Worm (Caenorhabditis elegans) whole organism, L1 larva: ENCODE data around the gene mmad-1.

ENCODE experiments used
- Y116A8C.19 ChIP-seq: sonication (generic microtip); optimal IDR thresholded peaks from 2 replicates; lab custom pipeline; 2016; ENCODE audit warnings: missing compliant biosample characterization, missing genetic modification characterization, borderline replicate concordance
- aha-1 ChIP-seq: fragments of 150-350 bp; optimal IDR thresholded peaks from 2 replicates; lab custom pipeline; 2014; ENCODE audit warnings: missing biosample characterization, missing genetic modification characterization
- alr-1 ChIP-seq: fragments of 200-800 bp; sonication (Bioruptor generic); optimal IDR thresholded peaks from 2 replicates; lab custom pipeline; 2018; ENCODE audit warnings: borderline replicate concordance, mild to moderate bottlenecking, missing genetic modification characterization, missing compliant biosample characterization
- blmp-1 ChIP-seq: fragments of 150-350 bp; optimal IDR thresholded peaks from 2 replicates; lab custom pipeline; 2014; ENCODE audit warnings: missing biosample characterization, missing genetic modification characterization
- ceh-63 ChIP-seq: fragments of 200-800 bp; sonication (Bioruptor generic); optimal IDR thresholded peaks from 2 replicates; lab custom pipeline; 2018; ENCODE audit warnings: mild to moderate bottlenecking, missing genetic modification characterization, missing compliant biosample characterization
- ceh-82 ChIP-seq, 3 experiments: fragments of 150-350 bp in 1 of 3; sonication (generic microtip) in 2 of 3; optimal IDR thresholded peaks; 2 replicates each; lab custom pipeline; 2014 to 2017; ENCODE audit warnings: missing biosample characterization in 3 of 3, missing genetic modification characterization in 3 of 3
- ces-1 ChIP-seq: fragments of 150-350 bp; optimal IDR thresholded peaks from 2 replicates; lab custom pipeline; 2014; ENCODE audit warnings: missing biosample characterization, missing genetic modification reagents, missing genetic modification characterization
- dpl-1 ChIP-seq, 3 experiments: fragments of 150-350 bp in 2 of 3; sonication (generic microtip) in 1 of 3; optimal IDR thresholded peaks; 2 replicates each; lab custom pipeline; 2014 to 2017; ENCODE audit warnings: missing biosample characterization in 3 of 3, missing genetic modification characterization in 3 of 3, missing genetic modification reagents in 3 of 3
- efl-1 ChIP-seq, 4 experiments: fragments of 150-350 bp; optimal IDR thresholded peaks in 3 of 4; peaks in 1 of 4; 1 replicate in 1 of 4; 2 replicates in 3 of 4; lab custom pipeline; 2014; ENCODE audit warnings: missing biosample characterization in 2 of 4, missing genetic modification characterization in 2 of 4, missing genetic modification reagents in 2 of 4
- egl-27 ChIP-seq, 2 experiments: fragments of 150-350 bp in 1 of 2; sonication (generic microtip); optimal IDR thresholded peaks; 3 replicates each; lab custom pipeline; 2017 to 2018; ENCODE audit warnings: missing biosample characterization in 2 of 2, missing genetic modification characterization in 2 of 2, missing genetic modification reagents in 2 of 2
- elt-3 ChIP-seq, 6 experiments: fragments of 150-350 bp in 1 of 6; sonication (generic microtip); optimal IDR thresholded peaks; 2 replicates each; lab custom pipeline; 2017 to 2018; ENCODE audit warnings: missing biosample characterization in 6 of 6, missing genetic modification characterization in 6 of 6, inconsistent platforms in 1 of 6
- grh-1 ChIP-seq: fragments of 200-800 bp; sonication (Bioruptor generic); IDR thresholded peaks from 2 replicates; pipeline ENCODE4 v1.3.6; 2022; ENCODE audit warnings: missing genetic modification reagents, missing genetic modification characterization, missing compliant biosample characterization
- hlh-17 ChIP-seq: fragments of 200-800 bp; sonication (Bioruptor generic); optimal IDR thresholded peaks from 2 replicates; lab custom pipeline; 2018; ENCODE audit warnings: missing genetic modification characterization, mild to moderate bottlenecking, missing compliant biosample characterization, moderate library complexity, borderline replicate concordance
- hpl-2 ChIP-seq: fragments of 150-350 bp; optimal IDR thresholded peaks from 2 replicates; lab custom pipeline; 2014; ENCODE audit warnings: missing biosample characterization, missing genetic modification reagents, missing genetic modification characterization
- jun-1 ChIP-seq: fragments of 150-350 bp; optimal IDR thresholded peaks from 2 replicates; lab custom pipeline; 2014; ENCODE audit warnings: missing biosample characterization, missing genetic modification reagents, missing genetic modification characterization
- lin-14 ChIP-seq: fragments of 200-800 bp; sonication (Bioruptor generic); optimal IDR thresholded peaks from 2 replicates; lab custom pipeline; 2018; ENCODE audit warnings: mild to moderate bottlenecking, missing genetic modification characterization, moderate library complexity, missing compliant biosample characterization
- lin-15B ChIP-seq: fragments of 150-350 bp; sonication (generic microtip); optimal IDR thresholded peaks from 3 replicates; lab custom pipeline; 2014; ENCODE audit warnings: missing biosample characterization, missing genetic modification characterization
- lin-39 ChIP-seq: fragments of 150-350 bp; optimal IDR thresholded peaks from 2 replicates; lab custom pipeline; 2014; ENCODE audit warnings: missing biosample characterization, missing genetic modification reagents, missing genetic modification characterization
- lsy-2 ChIP-seq, 2 experiments: fragments of 150-350 bp; optimal IDR thresholded peaks; 2 replicates each; lab custom pipeline; 2014; ENCODE audit warnings: missing biosample characterization in 2 of 2, missing genetic modification characterization in 2 of 2
- mep-1 ChIP-seq: fragments of 150-350 bp; optimal IDR thresholded peaks from 2 replicates; lab custom pipeline; 2014; ENCODE audit warnings: missing biosample characterization, missing genetic modification characterization
- nhr-11 ChIP-seq: fragments of 150-350 bp; optimal IDR thresholded peaks from 2 replicates; lab custom pipeline; 2014; ENCODE audit warnings: missing biosample characterization, missing genetic modification characterization
- nhr-12 ChIP-seq: sonication (generic microtip); optimal IDR thresholded peaks from 2 replicates; lab custom pipeline; 2017; ENCODE audit warnings: missing biosample characterization, missing genetic modification characterization
- nhr-19 ChIP-seq: fragments of 200-800 bp; sonication (Bioruptor generic); conservative IDR thresholded peaks from 2 replicates; pipeline ENCODE4 v1.3.6; 2022; ENCODE audit warnings: missing genetic modification characterization, missing compliant biosample characterization
- nhr-20 ChIP-seq: sonication (generic microtip); optimal IDR thresholded peaks from 2 replicates; lab custom pipeline; 2016; ENCODE audit warnings: mild to moderate bottlenecking, missing genetic modification characterization, missing compliant biosample characterization
- nhr-237 ChIP-seq: fragments of 150-350 bp; optimal IDR thresholded peaks from 2 replicates; lab custom pipeline; 2014; ENCODE audit warnings: missing biosample characterization, missing genetic modification characterization
- nhr-47 ChIP-seq: sonication (generic microtip); optimal IDR thresholded peaks from 2 replicates; lab custom pipeline; 2016; ENCODE audit warnings: mild to moderate bottlenecking, missing genetic modification characterization, moderate library complexity, missing compliant biosample characterization
- nhr-71 ChIP-seq: sonication (generic microtip); optimal IDR thresholded peaks from 2 replicates; lab custom pipeline; 2016; ENCODE audit warnings: mild to moderate bottlenecking, missing genetic modification characterization, moderate library complexity, missing compliant biosample characterization
- nhr-76 ChIP-seq: sonication (generic microtip); optimal IDR thresholded peaks from 2 replicates; lab custom pipeline; 2017; ENCODE audit warnings: missing biosample characterization, missing genetic modification characterization
- nhr-77 ChIP-seq: fragments of 150-350 bp; optimal IDR thresholded peaks from 2 replicates; lab custom pipeline; 2014; ENCODE audit warnings: missing biosample characterization, missing genetic modification characterization
- nhr-85 ChIP-seq: sonication (generic microtip); peaks from one replicate; lab custom pipeline; 2016; ENCODE audit warnings: missing genetic modification characterization, inconsistent platforms, missing compliant biosample characterization
- pqm-1 ChIP-seq: sonication (generic microtip); optimal IDR thresholded peaks from 3 replicates; lab custom pipeline; 2017; ENCODE audit warnings: missing biosample characterization, missing genetic modification characterization
- skn-1 ChIP-seq: fragments of 150-350 bp; optimal IDR thresholded peaks from 2 replicates; lab custom pipeline; 2014; ENCODE audit warnings: missing biosample characterization, missing genetic modification characterization
- sptf-1 ChIP-seq: fragments of 150-350 bp; optimal IDR thresholded peaks from 2 replicates; lab custom pipeline; 2014; ENCODE audit warnings: missing biosample characterization, missing genetic modification characterization
- sup-37 ChIP-seq: fragments of 200-800 bp; sonication (Bioruptor generic); optimal IDR thresholded peaks from 2 replicates; lab custom pipeline; 2018; ENCODE audit warnings: mild to moderate bottlenecking, missing genetic modification characterization, missing compliant biosample characterization
- swsn-7 ChIP-seq: sonication (generic microtip); optimal IDR thresholded peaks from 2 replicates; lab custom pipeline; 2016; ENCODE audit warnings: missing genetic modification characterization, missing compliant biosample characterization
- unc-30 ChIP-seq: sonication (generic microtip); optimal IDR thresholded peaks from 2 replicates; lab custom pipeline; 2017; ENCODE audit warnings: missing biosample characterization, missing genetic modification characterization
- unc-98 ChIP-seq: fragments of 200-800 bp; sonication (Bioruptor generic); IDR thresholded peaks from 2 replicates; pipeline ENCODE4 v1.3.6; 2022; ENCODE audit warnings: missing genetic modification characterization, missing compliant biosample characterization
- zag-1 ChIP-seq: fragments of 150-350 bp; optimal IDR thresholded peaks from 2 replicates; lab custom pipeline; 2014; ENCODE audit warnings: missing biosample characterization, missing genetic modification characterization
- ztf-11 ChIP-seq, 2 experiments: sonication (generic microtip); optimal IDR thresholded peaks; 2 replicates each; lab custom pipeline; 2016 to 2017; ENCODE audit warnings: missing genetic modification characterization in 2 of 2, missing biosample characterization in 1 of 2, missing compliant biosample characterization in 1 of 2

Gene mmad-1

ce11 chrIII:13580538-13580937, 31.7 kb upstream of the mmad-1 start, which contains the start of gene T05D4.5:
Gene T05D4.5 (plus strand): TSS chrIII:13580838.
- TF ChIP-seq skn-1 (tag; lab: Kevin White, UChicago) (no peak), pqm-1 (tag; lab: Kevin White, UChicago) (no peak)

- TF ChIP-seq grh-1 (GFP tag; lab: Robert Waterston, UW) (0 out of 2 replicates have a peak, but pooled peaks have one; percentile 14), hpl-2 (GFP tag; lab: Kevin White, UChicago) (no peak)
Measured at ce11 chrIII:13580076-13580475, 31.3 kb upstream of the mmad-1 start.

- TF ChIP-seq nhr-85 (tag; lab: Kevin White, UChicago) (peak; percentile 37), elt-3 (tag; optimal IDR thresholded peaks at IDR 0.05; lab: Kevin White, UChicago) (peak in 1 of 6 experiments; percentile 55), nhr-11 (tag; lab: Kevin White, UChicago) (no peak), blmp-1 (tag; lab: Kevin White, UChicago) (peak; percentile 70)
Measured at ce11 chrIII:13575610-13576232, 26.9 kb upstream of the mmad-1 start, which contains the start of gene osm-7. Gene osm-7 (plus strand): TSS chrIII:13576182.

- TF ChIP-seq egl-27 (tag; optimal IDR thresholded peaks at IDR 0.05; lab: Kevin White, UChicago) (no peak), unc-30 (tag; lab: Kevin White, UChicago) (no peak), hpl-2 (GFP tag; lab: Kevin White, UChicago) (no peak), unc-98 (GFP tag; lab: Robert Waterston, UW) (no peak), jun-1 (tag; lab: Kevin White, UChicago) (no peak), dpl-1 (GFP tag; optimal IDR thresholded peaks at IDR 0.05; lab: Kevin White, UChicago) (no peak), nhr-20 (tag; lab: Kevin White, UChicago) (no peak), zag-1 (tag; lab: Kevin White, UChicago) (no peak)
Measured at ce11 chrIII:13570347-13570746, 21.5 kb upstream of the mmad-1 start, which contains the start of gene exc-12. Gene exc-12 (minus strand): TSS chrIII:13570447.

ce11 chrIII:13565972-13566371, 17.2 kb upstream of the mmad-1 start:
- TF ChIP-seq lin-14 (GFP tag; lab: Kevin White, UChicago) (peak; percentile 45), ces-1 (no peak), nhr-71 (tag; lab: Kevin White, UChicago) (peak; percentile 16), Y116A8C.19 (tag; lab: Kevin White, UChicago) (no peak), mep-1 (tag; lab: Kevin White, UChicago) (no peak), hlh-17 (GFP tag; lab: Kevin White, UChicago) (no peak), nhr-77 (tag; lab: Kevin White, UChicago) (no peak), alr-1 (no peak), efl-1 (optimal IDR thresholded peaks at IDR 0.05; lab: Kevin White, UChicago) (peak in 1 of 2 experiments; percentile 3), efl-1 (GFP tag; optimal IDR thresholded peaks at IDR 0.05 in 1 of 2; lab: Kevin White, UChicago) (no peak), blmp-1 (tag; lab: Kevin White, UChicago) (no peak), nhr-12 (tag; lab: Kevin White, UChicago) (no peak), lin-39 (tag; lab: Kevin White, UChicago) (no peak), dpl-1 (GFP tag; optimal IDR thresholded peaks at IDR 0.05; lab: Kevin White, UChicago) (no peak), sptf-1 (tag; lab: Kevin White, UChicago) (no peak), nhr-237 (tag; lab: Kevin White, UChicago) (no peak), aha-1 (tag; lab: Kevin White, UChicago) (no peak), swsn-7 (tag; lab: Kevin White, UChicago) (no peak), nhr-19 (GFP tag; lab: Robert Waterston, UW) (no peak), unc-98 (GFP tag; lab: Robert Waterston, UW) (no peak), unc-30 (tag; lab: Kevin White, UChicago) (no peak), grh-1 (GFP tag; lab: Robert Waterston, UW) (no peak), ceh-63 (no peak), nhr-47 (tag; lab: Kevin White, UChicago) (no peak), ztf-11 (tag; optimal IDR thresholded peaks at IDR 0.05; lab: Kevin White, UChicago) (no peak), nhr-76 (tag; lab: Kevin White, UChicago) (no peak), pqm-1 (tag; lab: Kevin White, UChicago) (no peak), lin-15B (tag; lab: Kevin White, UChicago) (no peak), zag-1 (tag; lab: Kevin White, UChicago) (no peak), sup-37 (no peak), jun-1 (tag; lab: Kevin White, UChicago) (no peak), ceh-82 (tag; optimal IDR thresholded peaks at IDR 0.05; lab: Kevin White, UChicago) (peak in 2 of 3 experiments; percentile 8 to 11), lsy-2 (tag; optimal IDR thresholded peaks at IDR 0.05; lab: Kevin White, UChicago) (peak in 1 of 2 experiments; percentile 12)
